Worm (Caenorhabditis elegans) whole organism, young adult: ENCODE measurements around the gene W03B1.3.

Experiments used
- B0019.2 ChIP-seq: fragments of 200-800 bp; sonication (Bioruptor generic); conservative IDR thresholded peaks from 2 replicates; pipeline ENCODE4 v1.3.6; 2022; ENCODE audit warnings: missing genetic modification reagents, missing genetic modification characterization, missing compliant biosample characterization
- F57C9.4 ChIP-seq: sonication (generic microtip); optimal IDR thresholded peaks from 2 replicates; lab custom pipeline; 2017; ENCODE audit warnings: mild to moderate bottlenecking, missing genetic modification characterization, missing compliant biosample characterization
- Y53F4B.3 ChIP-seq: fragments of 200-800 bp; sonication (Bioruptor generic); IDR thresholded peaks from 2 replicates; pipeline ENCODE4 v1.3.6; 2022; ENCODE audit warnings: missing genetic modification reagents, missing genetic modification characterization, missing compliant biosample characterization
- ama-1 ChIP-seq, 3 experiments: fragments of 150-350 bp in 1 of 3; sonication (generic microtip) in 2 of 3; optimal IDR thresholded peaks; 2 replicates each; lab custom pipeline; 2014 to 2018; ENCODE audit warnings: missing biosample characterization in 2 of 3, missing genetic modification characterization in 2 of 3, missing genetic modification reagents in 2 of 3
- bed-1 ChIP-seq: fragments of 200-800 bp; sonication (Bioruptor generic); IDR thresholded peaks from 2 replicates; pipeline ENCODE4 v1.3.6; 2022; ENCODE audit warnings: missing genetic modification reagents, missing genetic modification characterization, missing compliant biosample characterization
- ccch-3 ChIP-seq: fragments of 200-800 bp; sonication (Bioruptor generic); optimal IDR thresholded peaks from 2 replicates; lab custom pipeline; 2018; ENCODE audit warnings: mild to moderate bottlenecking, missing genetic modification characterization, missing compliant biosample characterization
- dpff-1 ChIP-seq: sonication (generic microtip); optimal IDR thresholded peaks from 2 replicates; lab custom pipeline; 2017; ENCODE audit warnings: mild to moderate bottlenecking, missing genetic modification characterization, missing compliant biosample characterization
- efl-1 ChIP-seq: fragments of 150-350 bp; optimal IDR thresholded peaks from 2 replicates; lab custom pipeline; 2014; ENCODE audit warnings: missing biosample characterization, missing genetic modification reagents, missing genetic modification characterization
- hrde-1 ChIP-seq: sonication (generic microtip); optimal IDR thresholded peaks from 2 replicates; lab custom pipeline; 2016; ENCODE audit warnings: missing genetic modification characterization, mild to moderate bottlenecking, missing compliant biosample characterization, moderate library complexity, missing genotype, missing genetic modification reagents, borderline replicate concordance
- nhr-90 ChIP-seq: sonication (generic microtip); optimal IDR thresholded peaks from 2 replicates; lab custom pipeline; 2016; ENCODE audit warnings: missing genotype, mild to moderate bottlenecking, missing genetic modification characterization, missing compliant biosample characterization
- pha-4 ChIP-seq: fragments of 150-350 bp; sonication (generic microtip); optimal IDR thresholded peaks from 2 replicates; lab custom pipeline; 2014; ENCODE audit warnings: missing biosample characterization, missing genetic modification reagents, missing genetic modification characterization
- repo-1 ChIP-seq: sonication (generic microtip); optimal IDR thresholded peaks from 2 replicates; lab custom pipeline; 2017; ENCODE audit warnings: mild to moderate bottlenecking, missing genetic modification characterization, missing compliant biosample characterization
- sea-2 ChIP-seq: fragments of 200-800 bp; sonication (Bioruptor generic); IDR thresholded peaks from 2 replicates; pipeline ENCODE4 v1.3.6; 2022; ENCODE audit warnings: missing genetic modification characterization, missing compliant biosample characterization
- ztf-26 ChIP-seq: sonication (generic microtip); optimal IDR thresholded peaks from 2 replicates; lab custom pipeline; 2017; ENCODE audit warnings: missing genetic modification characterization, missing compliant biosample characterization

- TF ChIP-seq bed-1 (no peak), Y53F4B.3 (GFP tag; lab: Robert Waterston, UW) (no peak), sea-2 (GFP tag; lab: Robert Waterston, UW) (no peak), nhr-90 (no peak), ztf-26 (no peak), repo-1 (no peak), B0019.2 (no peak), ccch-3 (GFP tag; lab: Kevin White, UChicago) (no peak), pha-4 (no peak), dpff-1 (tag; lab: Kevin White, UChicago) (no peak), F57C9.4 (tag; lab: Kevin White, UChicago) (no peak), ama-1 (optimal IDR thresholded peaks at IDR 0.05; lab: Kevin White, UChicago) (no peak), ama-1 (GFP tag; optimal IDR thresholded peaks at IDR 0.05; lab: Kevin White, UChicago) (no peak), hrde-1 (tag; lab: Kevin White, UChicago) (no peak), efl-1 (GFP tag; lab: Kevin White, UChicago) (no peak)
Observed at ce11 chrIV:4301202-4301601, 34.8 kb downstream of the W03B1.3 start, which contains the start of gene lgc-22.
